Fruit fly (Drosophila melanogaster) whole organism, pupa: ENCODE results near the gene CG15930.

Experiments
- CG12605 ChIP-seq: fragments of 200-800 bp; sonication (Bioruptor generic); IDR thresholded peaks from 2 replicates; pipeline ENCODE4 v1.3.6; 2022; ENCODE audit warnings: missing biosample characterization, missing genetic modification characterization
- CG13204 ChIP-seq: fragments of 200-800 bp; sonication (Bioruptor generic); optimal IDR thresholded peaks from 2 replicates; lab custom pipeline; 2018; ENCODE audit warnings: missing biosample characterization, mild to moderate bottlenecking, missing genetic modification characterization, moderate library complexity
- CG17806 ChIP-seq: fragments of 200-800 bp; sonication (Bioruptor generic); optimal IDR thresholded peaks from 2 replicates; lab custom pipeline; 2018; ENCODE audit warnings: missing biosample characterization, mild to moderate bottlenecking, missing genetic modification characterization, moderate library complexity
- CG8159 ChIP-seq: fragments of 200-800 bp; sonication (Bioruptor generic); optimal IDR thresholded peaks from 3 replicates; lab custom pipeline; 2018; ENCODE audit warnings: missing biosample characterization, mild to moderate bottlenecking, missing genetic modification characterization, moderate library complexity
- D1 ChIP-seq: fragments of 200-800 bp; sonication (Bioruptor generic); optimal IDR thresholded peaks from 2 replicates; lab custom pipeline; 2018; ENCODE audit warnings: missing biosample characterization, mild to moderate bottlenecking, missing genetic modification characterization, moderate library complexity
- EcR ChIP-seq: fragments of 200-800 bp; sonication (Bioruptor generic); optimal IDR thresholded peaks from 3 replicates; lab custom pipeline; 2019; ENCODE audit warnings: missing biosample characterization, missing genetic modification characterization, mild to moderate bottlenecking, moderate library complexity, missing genetic modification reagents
- Pif1A ChIP-seq: fragments of 200-800 bp; sonication (Bioruptor generic); optimal IDR thresholded peaks from 3 replicates; lab custom pipeline; 2016; ENCODE audit warnings: missing biosample characterization, missing genetic modification characterization
- Snoo ChIP-seq: fragments of 200-800 bp; sonication (Bioruptor generic); optimal IDR thresholded peaks from 3 replicates; lab custom pipeline; 2017; ENCODE audit warnings: missing biosample characterization, mild to moderate bottlenecking, missing genetic modification characterization, inconsistent platforms
- gl ChIP-seq: fragments of 200-800 bp; sonication (Bioruptor generic); optimal IDR thresholded peaks from 2 replicates; lab custom pipeline; 2018; ENCODE audit warnings: missing biosample characterization, mild to moderate bottlenecking, missing genetic modification characterization
- rn ChIP-seq: fragments of 200-800 bp; sonication (Bioruptor generic); IDR thresholded peaks from 2 replicates; pipeline ENCODE4 v1.3.6; 2022; ENCODE audit warnings: missing biosample characterization, missing genetic modification characterization

dm6 chrX:5312958-5313357 is 4.1 kb downstream of the CG15930 start, which contains the start of gene CG4198:
- TF ChIP-seq Snoo (no peak), EcR (GFP tag; lab: Kevin White, UChicago) (no peak), Pif1A (no peak), D1 (no peak), gl (tag; lab: Kevin White, UChicago) (no peak), CG13204 (GFP tag; lab: Kevin White, UChicago) (no peak), rn (GFP tag; lab: Robert Waterston, UW) (no peak), CG12605 (GFP tag; lab: Robert Waterston, UW) (no peak), CG17806 (tag; lab: Kevin White, UChicago) (no peak), CG8159 (tag; lab: Kevin White, UChicago) (no peak)
